Fruit fly (Drosophila melanogaster): ENCODE measurements around the gene Etl1.

- TF ChIP-seq fru (GFP tag; optimal IDR thresholded peaks at IDR 0.05) = no peak
- TF ChIP-seq lola (GFP tag; optimal IDR thresholded peaks at IDR 0.05) = no peak
- TF ChIP-seq psq (GFP tag; optimal IDR thresholded peaks at IDR 0.05) = no peak
- no peak for TF ChIP-seq rgr (GFP tag; optimal IDR thresholded peaks at IDR 0.05)
- TF ChIP-seq CG32264 (GFP tag; optimal IDR thresholded peaks at IDR 0.05) = no peak
- no peak for TF ChIP-seq usp (GFP tag; optimal IDR thresholded peaks at IDR 0.05)
- TF ChIP-seq Rel (GFP tag; optimal IDR thresholded peaks at IDR 0.05) = no peak
- no peak for TF ChIP-seq Rel (tag; optimal IDR thresholded peaks at IDR 0.05)
These were observed 49.4 kb downstream of the Etl1 start for dm6 chr2L:9862964-9863363.

All from whole organism, wandering third instar larva.